Worm (Caenorhabditis elegans): ENCODE data around the gene nhr-119.

Gene nhr-119

ce11 chrII:2773534-2773933, 26.9 kb downstream of the nhr-119 start, which contains the start of gene sdz-9:
Gene sdz-9 (minus strand): TSS chrII:2773634.
- TF ChIP-seq blmp-1 (tag; optimal IDR thresholded peaks at IDR 0.05) (no peak), mls-2 (tag; optimal IDR thresholded peaks at IDR 0.05) (no peak), ceh-83 (GFP tag; optimal IDR thresholded peaks at IDR 0.05) (no peak), ceh-43 (GFP tag; optimal IDR thresholded peaks at IDR 0.05) (no peak), ces-1 (GFP tag; optimal IDR thresholded peaks at IDR 0.05) (no peak), mep-1 (tag; optimal IDR thresholded peaks at IDR 0.05) (no peak), unc-62 (GFP tag; optimal IDR thresholded peaks at IDR 0.05) (no peak), sem-2 (GFP tag; optimal IDR thresholded peaks at IDR 0.05) (no peak), elt-3 (tag; optimal IDR thresholded peaks at IDR 0.05) (no peak), elt-1 (tag; optimal IDR thresholded peaks at IDR 0.05; ENCODE audit: borderline replicate concordance, insufficient read depth) (no peak)

DNA sequence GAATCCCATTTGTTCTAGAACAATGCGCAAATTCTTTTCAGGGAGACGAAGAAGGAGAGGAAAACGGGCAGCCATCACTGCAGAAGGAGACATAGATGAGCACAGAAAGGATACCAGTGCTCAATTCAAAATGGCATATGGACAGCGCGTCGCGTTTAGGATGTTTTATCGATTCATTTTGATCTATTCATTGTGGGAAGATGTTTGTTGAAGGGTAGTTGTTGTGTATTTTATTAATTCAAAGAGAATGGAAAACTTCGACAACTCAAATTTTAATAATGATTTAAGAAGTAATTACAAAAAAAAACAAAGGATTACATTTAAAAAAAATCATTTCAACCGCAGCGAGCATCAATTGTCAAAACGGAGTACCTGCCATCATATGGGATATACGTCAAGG, 28.2 kb downstream of the nhr-119 start, which contains the start of gene sdz-10:
sdz-10 (minus strand) TSS at position 101 of the 400 bp plus-strand sequence.
- TF ChIP-seq mab-5 (tag; optimal IDR thresholded peaks at IDR 0.05) = no peak
- peak; percentile 18 for TF ChIP-seq ceh-39 (tag; optimal IDR thresholded peaks at IDR 0.05)

ce11 chrII:2770788-2771187, 29.6 kb downstream of the nhr-119 start, which contains the start of gene fbxb-105:
Gene fbxb-105 (minus strand): TSS chrII:2770888.
- no peak for TF ChIP-seq nhr-76 (tag; optimal IDR thresholded peaks at IDR 0.05)
- peak; percentile 59 for TF ChIP-seq cnd-1 (tag; optimal IDR thresholded peaks at IDR 0.05)
- TF ChIP-seq unc-120 (tag; optimal IDR thresholded peaks at IDR 0.05; ENCODE audit: poor library complexity, severe bottlenecking) = no peak
- TF ChIP-seq ceh-83 (GFP tag; optimal IDR thresholded peaks at IDR 0.05) = no peak
- TF ChIP-seq mab-5 (tag; optimal IDR thresholded peaks at IDR 0.05) = no peak
- no peak for TF ChIP-seq ceh-43 (GFP tag; optimal IDR thresholded peaks at IDR 0.05)
- TF ChIP-seq ceh-39 (tag; optimal IDR thresholded peaks at IDR 0.05) = peak; percentile 38
- TF ChIP-seq ham-2 (GFP tag; optimal IDR thresholded peaks at IDR 0.05) = no peak

- TF ChIP-seq elt-1 (tag; optimal IDR thresholded peaks at IDR 0.05; ENCODE audit: borderline replicate concordance, insufficient read depth) (no peak), hlh-1 (tag; optimal IDR thresholded peaks at IDR 0.05) (peak; percentile 88)
Observed at ce11 chrII:2769021-2769420, 31.4 kb downstream of the nhr-119 start, which contains the start of gene F08D12.7. Gene F08D12.7 (minus strand): TSS chrII:2769121.

DNA sequence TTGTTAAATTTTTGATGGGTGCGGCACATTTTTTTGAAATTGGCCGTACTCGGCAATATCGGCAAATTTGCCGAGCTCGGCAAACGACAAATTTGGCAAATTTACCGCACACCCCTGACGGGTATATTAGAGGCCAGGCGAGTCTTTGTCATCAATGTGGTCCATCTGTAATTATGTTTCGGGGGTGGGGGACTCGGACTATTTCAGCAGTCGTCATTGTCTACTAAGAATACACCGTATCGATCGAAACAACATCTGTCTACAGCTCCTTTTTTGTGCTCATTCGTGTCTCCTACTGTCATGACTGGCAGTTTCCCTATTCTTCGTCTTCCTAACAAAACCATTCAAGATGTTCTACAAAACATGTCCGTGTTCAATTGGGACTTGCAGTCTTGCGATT, 34.1 kb downstream of the nhr-119 start, which contains the start of gene F08D12.15:
F08D12.15 (plus strand) TSS at position 301 of the 400 bp plus-strand sequence.
- no peak for TF ChIP-seq zip-8 (tag; optimal IDR thresholded peaks at IDR 0.05)
- no peak for TF ChIP-seq ham-2 (GFP tag; optimal IDR thresholded peaks at IDR 0.05)
- no peak for TF ChIP-seq unc-39 (tag; optimal IDR thresholded peaks at IDR 0.05)
- no peak for TF ChIP-seq nhr-28 (tag; optimal IDR thresholded peaks at IDR 0.05)
- no peak for TF ChIP-seq bed-3 (GFP tag; optimal IDR thresholded peaks at IDR 0.05)
- TF ChIP-seq M03D4.4 (tag; optimal IDR thresholded peaks at IDR 0.05) = no peak
- no peak for TF ChIP-seq blmp-1 (tag; optimal IDR thresholded peaks at IDR 0.05)
- TF ChIP-seq elt-1 (tag; optimal IDR thresholded peaks at IDR 0.05; ENCODE audit: borderline replicate concordance, insufficient read depth) = no peak
- TF ChIP-seq snpc-4 (tag; optimal IDR thresholded peaks at IDR 0.05) = no peak
- no peak for TF ChIP-seq sem-2 (GFP tag; optimal IDR thresholded peaks at IDR 0.05)
- no peak for TF ChIP-seq nhr-237 (tag; optimal IDR thresholded peaks at IDR 0.05)
- TF ChIP-seq mep-1 (tag; optimal IDR thresholded peaks at IDR 0.05) = no peak

ce11 chrII:2764664-2765063, 35.7 kb downstream of the nhr-119 start, which contains the start of gene fbxb-108:
Gene fbxb-108 (plus strand): TSS chrII:2764964.
- no peak for TF ChIP-seq lin-13 (tag; optimal IDR thresholded peaks at IDR 0.05)
- TF ChIP-seq nhr-12 (tag; optimal IDR thresholded peaks at IDR 0.05) = no peak
- no peak for TF ChIP-seq nhr-237 (tag; optimal IDR thresholded peaks at IDR 0.05)
- TF ChIP-seq sem-2 (GFP tag; optimal IDR thresholded peaks at IDR 0.05) = no peak
- no peak for TF ChIP-seq nhr-76 (tag; optimal IDR thresholded peaks at IDR 0.05)
- no peak for TF ChIP-seq ceh-39 (tag; optimal IDR thresholded peaks at IDR 0.05)
- no peak for TF ChIP-seq sptf-1 (tag; optimal IDR thresholded peaks at IDR 0.05)
- no peak for TF ChIP-seq nhr-28 (tag; optimal IDR thresholded peaks at IDR 0.05)
- TF ChIP-seq tbx-8 (GFP tag; optimal IDR thresholded peaks at IDR 0.05) = no peak
- TF ChIP-seq ztf-11 (tag; optimal IDR thresholded peaks at IDR 0.05) = no peak
- no peak for TF ChIP-seq lsy-2 (tag; optimal IDR thresholded peaks at IDR 0.05)
- no peak for TF ChIP-seq M03D4.4 (tag; optimal IDR thresholded peaks at IDR 0.05)
- no peak for TF ChIP-seq mab-5 (tag; optimal IDR thresholded peaks at IDR 0.05)
- TF ChIP-seq snpc-4 (tag; optimal IDR thresholded peaks at IDR 0.05) = no peak
- TF ChIP-seq mls-2 (tag; optimal IDR thresholded peaks at IDR 0.05) = no peak
- no peak for TF ChIP-seq lin-32 (GFP tag; optimal IDR thresholded peaks at IDR 0.05)
- no peak for TF ChIP-seq ham-2 (GFP tag; optimal IDR thresholded peaks at IDR 0.05)

Measured in whole organism, mixed stage, embryonic.